Worm (Caenorhabditis elegans) whole organism, young adult: Measurements from ENCODE around the gene F42A9.9.

Experiments used
- B0035.1 ChIP-seq: sonication (generic microtip); optimal IDR thresholded peaks from 2 replicates; lab custom pipeline; 2016; ENCODE audit warnings: missing genetic modification characterization, mild to moderate bottlenecking, missing compliant biosample characterization, missing genotype, missing genetic modification reagents
- B0336.3 ChIP-seq: fragments of 200-800 bp; sonication (Bioruptor generic); IDR thresholded peaks from 2 replicates; pipeline ENCODE4 v1.3.6; 2022; ENCODE audit warnings: missing genetic modification characterization, missing compliant biosample characterization
- F39B2.1 ChIP-seq: fragments of 200-800 bp; sonication (Bioruptor generic); IDR thresholded peaks from 2 replicates; pipeline ENCODE4 v1.3.6; 2022; ENCODE audit warnings: missing genetic modification reagents, missing genetic modification characterization, missing compliant biosample characterization
- F49E8.2 ChIP-seq: sonication (generic microtip); optimal IDR thresholded peaks from 3 replicates; lab custom pipeline; 2017; ENCODE audit warnings: missing genetic modification characterization, mild to moderate bottlenecking, missing compliant biosample characterization, antibody characterized with exemption, moderate library complexity; ENCODE audit not compliant: insufficient read depth
- F52B5.7 ChIP-seq: sonication (generic microtip); optimal IDR thresholded peaks from 2 replicates; lab custom pipeline; 2016; ENCODE audit warnings: mild to moderate bottlenecking, missing genetic modification characterization, missing compliant biosample characterization
- F55B11.4 ChIP-seq: sonication (generic microtip); optimal IDR thresholded peaks from 2 replicates; lab custom pipeline; 2016; ENCODE audit warnings: missing compliant biosample characterization, missing genetic modification characterization, borderline replicate concordance; ENCODE audit not compliant: insufficient read depth
- F57A8.1 ChIP-seq: fragments of 200-800 bp; sonication (Bioruptor generic); optimal IDR thresholded peaks from 2 replicates; lab custom pipeline; 2018; ENCODE audit warnings: mild to moderate bottlenecking, missing genetic modification characterization, moderate library complexity, missing compliant biosample characterization
- F57C9.4 ChIP-seq: sonication (generic microtip); optimal IDR thresholded peaks from 2 replicates; lab custom pipeline; 2017; ENCODE audit warnings: mild to moderate bottlenecking, missing genetic modification characterization, missing compliant biosample characterization
- K11D2.4 ChIP-seq: fragments of 200-800 bp; sonication (Bioruptor generic); IDR thresholded peaks from 2 replicates; pipeline ENCODE4 v1.3.6; 2022; ENCODE audit warnings: missing genetic modification reagents, missing genetic modification characterization, missing compliant biosample characterization
- Y56A3A.18 ChIP-seq: fragments of 200-800 bp; sonication (Bioruptor generic); IDR thresholded peaks from 2 replicates; pipeline ENCODE4 v1.3.6; 2022; ENCODE audit warnings: missing genetic modification reagents, missing genetic modification characterization, missing compliant biosample characterization
- Y79H2A.3 ChIP-seq: fragments of 200-800 bp; sonication (Bioruptor generic); conservative IDR thresholded peaks from 2 replicates; pipeline ENCODE4 v1.3.6; 2022; ENCODE audit warnings: missing genetic modification reagents, missing genetic modification characterization, missing compliant biosample characterization
- ZK185.1 ChIP-seq: sonication (generic microtip); optimal IDR thresholded peaks from 2 replicates; lab custom pipeline; 2016; ENCODE audit warnings: mild to moderate bottlenecking, missing genetic modification characterization, missing compliant biosample characterization; ENCODE audit not compliant: poor library complexity, severe bottlenecking
- aptf-2 ChIP-seq: fragments of 200-800 bp; sonication (Bioruptor generic); conservative IDR thresholded peaks from 2 replicates; pipeline ENCODE4 v1.3.6; 2022; ENCODE audit warnings: missing genetic modification reagents, missing genetic modification characterization, missing compliant biosample characterization
- atf-7 ChIP-seq: sonication (generic microtip); optimal IDR thresholded peaks from 2 replicates; lab custom pipeline; 2017; ENCODE audit warnings: mild to moderate bottlenecking, missing genetic modification characterization, missing compliant biosample characterization
- attf-3 ChIP-seq: fragments of 200-800 bp; sonication (Bioruptor generic); conservative IDR thresholded peaks from 2 replicates; pipeline ENCODE4 v1.3.6; 2022; ENCODE audit warnings: missing genetic modification reagents, missing genetic modification characterization, missing compliant biosample characterization
- attf-5 ChIP-seq: fragments of 200-800 bp; sonication (Bioruptor generic); optimal IDR thresholded peaks from 2 replicates; lab custom pipeline; 2018; ENCODE audit warnings: mild to moderate bottlenecking, missing genetic modification characterization, missing compliant biosample characterization
- cebp-1 ChIP-seq, 2 experiments: fragments of 200-800 bp in 1 of 2; sonication (Bioruptor generic) in 1 of 2; sonication (generic microtip) in 1 of 2; IDR thresholded peaks in 1 of 2; optimal IDR thresholded peaks in 1 of 2; 2 replicates each; pipeline versions ENCODE4 v1.3.6 to Lab custom; 2017 to 2022; ENCODE audit warnings: missing compliant biosample characterization in 2 of 2, missing genetic modification characterization in 2 of 2, mild to moderate bottlenecking in 1 of 2, missing genetic modification reagents in 1 of 2, moderate library complexity in 1 of 2
- ceh-100 ChIP-seq: fragments of 200-800 bp; sonication (Bioruptor generic); IDR thresholded peaks from 2 replicates; pipeline ENCODE4 v1.3.6; 2022; ENCODE audit warnings: missing genetic modification reagents, missing genetic modification characterization, missing compliant biosample characterization
- ceh-27 ChIP-seq: fragments of 200-800 bp; sonication (Bioruptor generic); optimal IDR thresholded peaks from 2 replicates; lab custom pipeline; 2018; ENCODE audit warnings: mild to moderate bottlenecking, missing genetic modification characterization, moderate library complexity, missing compliant biosample characterization
- die-1 ChIP-seq: sonication (generic microtip); optimal IDR thresholded peaks from 2 replicates; lab custom pipeline; 2016; ENCODE audit warnings: missing genotype, mild to moderate bottlenecking, missing genetic modification characterization, missing compliant biosample characterization
- dpl-1 ChIP-seq: fragments of 150-350 bp; optimal IDR thresholded peaks from 2 replicates; lab custom pipeline; 2014; ENCODE audit warnings: missing biosample characterization, missing genetic modification reagents, missing genetic modification characterization
- egrh-3 ChIP-seq: fragments of 200-800 bp; sonication (Bioruptor generic); IDR thresholded peaks from 2 replicates; pipeline ENCODE4 v1.3.6; 2022; ENCODE audit warnings: missing genetic modification reagents, missing genetic modification characterization, missing compliant biosample characterization
- ekl-4 ChIP-seq: fragments of 200-800 bp; sonication (Bioruptor generic); IDR thresholded peaks from 2 replicates; pipeline ENCODE4 v1.3.6; 2022; ENCODE audit warnings: missing genetic modification reagents, missing genetic modification characterization, missing compliant biosample characterization
- him-1 ChIP-seq: sonication (generic microtip); optimal IDR thresholded peaks from 2 replicates; lab custom pipeline; 2016; ENCODE audit warnings: missing genotype, missing genetic modification reagents, missing genetic modification characterization, missing compliant biosample characterization
- hsf-1 ChIP-seq: fragments of 200-800 bp; sonication (Bioruptor generic); IDR thresholded peaks from 2 replicates; pipeline ENCODE4 v1.3.6; 2022; ENCODE audit warnings: missing genetic modification reagents, missing genetic modification characterization, missing compliant biosample characterization
- let-526 ChIP-seq: fragments of 200-800 bp; sonication (Bioruptor generic); IDR thresholded peaks from 2 replicates; pipeline ENCODE4 v1.3.6; 2022; ENCODE audit warnings: missing genetic modification reagents, missing genetic modification characterization, missing compliant biosample characterization
- let-607 ChIP-seq, 2 experiments: fragments of 200-800 bp in 1 of 2; sonication (Bioruptor generic) in 1 of 2; sonication (generic microtip) in 1 of 2; optimal IDR thresholded peaks; 2 replicates each; lab custom pipeline; 2016 to 2018; ENCODE audit warnings: mild to moderate bottlenecking in 2 of 2, missing compliant biosample characterization in 2 of 2, missing genetic modification characterization in 2 of 2, moderate library complexity in 2 of 2, missing genotype in 1 of 2
- lin-35 ChIP-seq, 3 experiments: fragments of 150-350 bp in 2 of 3; sonication (generic microtip) in 1 of 3; optimal IDR thresholded peaks; 2 replicates each; lab custom pipeline; 2014 to 2018; ENCODE audit warnings: missing biosample characterization in 3 of 3, missing genetic modification characterization in 3 of 3, missing genetic modification reagents in 3 of 3
- lin-54 ChIP-seq: fragments of 200-800 bp; sonication (Bioruptor generic); optimal IDR thresholded peaks from 2 replicates; lab custom pipeline; 2018; ENCODE audit warnings: mild to moderate bottlenecking, missing genetic modification characterization, missing compliant biosample characterization
- lsy-27 ChIP-seq: sonication (generic microtip); optimal IDR thresholded peaks from 2 replicates; lab custom pipeline; 2017; ENCODE audit warnings: missing genetic modification characterization, mild to moderate bottlenecking, missing compliant biosample characterization, antibody characterized with exemption, missing genotype, borderline replicate concordance; ENCODE audit not compliant: insufficient read depth
- madf-8 ChIP-seq: fragments of 200-800 bp; sonication (Bioruptor generic); conservative IDR thresholded peaks from 2 replicates; pipeline ENCODE4 v1.3.6; 2022; ENCODE audit warnings: missing genetic modification reagents, missing genetic modification characterization, missing compliant biosample characterization
- mel-28 ChIP-seq: sonication (generic microtip); optimal IDR thresholded peaks from 2 replicates; lab custom pipeline; 2016; ENCODE audit warnings: borderline replicate concordance, mild to moderate bottlenecking, missing genetic modification characterization, missing compliant biosample characterization
- nhr-80 ChIP-seq: sonication (generic microtip); optimal IDR thresholded peaks from 2 replicates; lab custom pipeline; 2016; ENCODE audit warnings: missing genetic modification characterization, missing compliant biosample characterization
- repo-1 ChIP-seq: sonication (generic microtip); optimal IDR thresholded peaks from 2 replicates; lab custom pipeline; 2017; ENCODE audit warnings: mild to moderate bottlenecking, missing genetic modification characterization, missing compliant biosample characterization
- sea-2 ChIP-seq: fragments of 200-800 bp; sonication (Bioruptor generic); IDR thresholded peaks from 2 replicates; pipeline ENCODE4 v1.3.6; 2022; ENCODE audit warnings: missing genetic modification characterization, missing compliant biosample characterization
- snpc-3.4 ChIP-seq: sonication (generic microtip); optimal IDR thresholded peaks from 2 replicates; lab custom pipeline; 2017; ENCODE audit warnings: missing genetic modification characterization, mild to moderate bottlenecking, missing compliant biosample characterization, antibody characterized with exemption, moderate library complexity, missing genotype, missing genetic modification reagents
- snpc-4 ChIP-seq, 5 experiments: fragments of 150-350 bp in 1 of 5; sonication (generic microtip) in 4 of 5; optimal IDR thresholded peaks; 2 replicates each; lab custom pipeline; 2014 to 2018; ENCODE audit warnings: missing genetic modification characterization in 5 of 5, missing biosample characterization in 3 of 5, antibody characterized with exemption in 2 of 5, mild to moderate bottlenecking in 2 of 5, missing compliant biosample characterization in 2 of 5, missing genotype in 2 of 5, moderate library complexity in 2 of 5, missing genetic modification reagents in 1 of 5
- sptf-2 ChIP-seq: fragments of 200-800 bp; sonication (Bioruptor generic); optimal IDR thresholded peaks from 2 replicates; lab custom pipeline; 2018; ENCODE audit warnings: mild to moderate bottlenecking, missing genetic modification characterization, missing compliant biosample characterization
- tbp1 ChIP-seq: fragments of 200-800 bp; sonication (Bioruptor generic); optimal IDR thresholded peaks from 2 replicates; lab custom pipeline; 2018; ENCODE audit warnings: mild to moderate bottlenecking, missing genetic modification characterization, missing compliant biosample characterization
- tbx-9 ChIP-seq: sonication (generic microtip); optimal IDR thresholded peaks from 2 replicates; lab custom pipeline; 2016; ENCODE audit warnings: borderline replicate concordance, missing genetic modification characterization, inconsistent platforms, missing compliant biosample characterization
- tlf-1 ChIP-seq: fragments of 200-800 bp; sonication (Bioruptor generic); optimal IDR thresholded peaks from 2 replicates; lab custom pipeline; 2018; ENCODE audit warnings: mild to moderate bottlenecking, missing genetic modification characterization, missing compliant biosample characterization
- unc-130 ChIP-seq: sonication (generic microtip); optimal IDR thresholded peaks from 2 replicates; lab custom pipeline; 2016; ENCODE audit warnings: missing genetic modification reagents, missing genetic modification characterization, missing compliant biosample characterization
- unc-62 ChIP-seq: fragments of 150-350 bp; optimal IDR thresholded peaks from 2 replicates; lab custom pipeline; 2014; ENCODE audit warnings: missing biosample characterization, missing genetic modification reagents, missing genetic modification characterization
- ztf-22 ChIP-seq: fragments of 200-800 bp; sonication (Bioruptor generic); optimal IDR thresholded peaks from 2 replicates; lab custom pipeline; 2018; ENCODE audit warnings: mild to moderate bottlenecking, missing genetic modification characterization, moderate library complexity, missing compliant biosample characterization
- ztf-28 ChIP-seq: fragments of 200-800 bp; sonication (Bioruptor generic); IDR thresholded peaks from 2 replicates; pipeline ENCODE4 v1.3.6; 2022; ENCODE audit warnings: missing genetic modification reagents, missing genetic modification characterization, missing compliant biosample characterization

F42A9.9 gene

DNA sequence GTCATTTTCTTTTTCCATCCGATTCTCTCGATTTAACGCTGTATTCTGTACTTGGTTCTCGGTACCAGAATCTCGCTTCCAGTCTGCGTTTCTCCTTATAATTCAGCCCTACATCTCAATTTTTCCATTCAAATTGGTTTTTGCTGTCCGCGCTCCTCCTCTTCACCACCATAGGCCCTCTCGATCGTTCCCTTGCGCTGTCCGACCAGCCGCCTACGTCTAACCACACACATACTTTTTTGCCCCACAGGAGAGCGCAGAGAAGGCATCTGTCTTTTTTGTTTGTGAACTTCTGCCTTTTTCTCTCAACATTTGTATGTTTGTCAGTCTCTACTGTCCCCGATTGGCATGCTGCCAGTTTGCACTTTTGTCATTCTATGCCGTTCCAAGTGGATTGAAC is 11.3 kb downstream of the F42A9.9 start, which contains the start of gene F42A9.11 (continued):
- TF ChIP-seq aptf-2 (GFP tag; lab: Robert Waterston, UW) (no peak), nhr-80 (tag; lab: Kevin White, UChicago) (peak; percentile 30), B0336.3 (GFP tag; lab: Robert Waterston, UW) (0 out of 2 replicates have a peak, but pooled peaks have one; percentile 28), Y56A3A.18 (GFP tag; lab: Robert Waterston, UW) (no peak), lin-35 (GFP tag; optimal IDR thresholded peaks at IDR 0.05; lab: Kevin White, UChicago) (no peak), F39B2.1 (GFP tag; lab: Robert Waterston, UW) (no peak), atf-7 (tag; lab: Kevin White, UChicago) (no peak), tbp1 (GFP tag; lab: Kevin White, UChicago) (no peak), ztf-28 (GFP tag; lab: Robert Waterston, UW) (no peak), F55B11.4 (tag; lab: Kevin White, UChicago) (no peak), F57C9.4 (tag; lab: Kevin White, UChicago) (no peak), madf-8 (no peak), lin-54 (GFP tag; lab: Kevin White, UChicago) (no peak), him-1 (tag; lab: Kevin White, UChicago) (no peak), ceh-27 (GFP tag; lab: Kevin White, UChicago) (no peak), F49E8.2 (tag; lab: Kevin White, UChicago) (no peak), sea-2 (GFP tag; lab: Robert Waterston, UW) (no peak), ekl-4 (GFP tag; lab: Robert Waterston, UW) (peak; percentile 35; the same call in 1 of the 2 replicates), attf-5 (GFP tag; lab: Kevin White, UChicago) (peak; percentile 47), attf-3 (GFP tag; lab: Robert Waterston, UW) (no peak), snpc-4 (GFP tag; optimal IDR thresholded peaks at IDR 0.05; lab: Kevin White, UChicago) (no peak), snpc-4 (tag; optimal IDR thresholded peaks at IDR 0.05; lab: Kevin White, UChicago) (peak in 3 of 4 experiments; percentile 9 to 29 (median 11)), repo-1 (tag; lab: Kevin White, UChicago) (no peak), ztf-22 (no peak), K11D2.4 (GFP tag; lab: Robert Waterston, UW) (peak; percentile 31; the same call in 1 of the 2 replicates), ZK185.1 (no peak), F52B5.7 (tag; lab: Kevin White, UChicago) (no peak), sptf-2 (GFP tag; lab: Kevin White, UChicago) (no peak), lsy-27 (no peak), F57A8.1 (no peak)

DNA sequence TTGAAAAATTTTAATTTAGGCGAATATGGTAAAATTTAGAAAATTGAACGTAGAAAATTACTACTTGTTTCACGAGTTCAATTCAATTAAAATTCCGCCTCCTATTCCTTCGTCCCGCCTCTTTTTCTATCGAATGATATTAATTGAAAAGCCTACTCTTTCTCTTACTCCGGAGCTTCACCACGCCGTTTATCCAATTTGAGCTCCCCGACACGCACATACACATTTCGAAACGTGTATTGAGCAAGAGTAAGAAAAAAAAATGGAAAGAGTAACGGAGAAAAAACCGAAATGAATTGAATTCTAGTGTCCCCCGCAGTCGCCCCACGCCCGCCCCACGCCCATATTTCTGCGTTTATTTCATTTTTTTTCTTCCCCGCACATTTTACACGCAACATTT is 12.4 kb downstream of the F42A9.9 start:
- no peak for TF ChIP-seq B0035.1 (tag; lab: Kevin White, UChicago)
- TF ChIP-seq madf-8: no peak
- TF ChIP-seq tbx-9 (tag; lab: Kevin White, UChicago): no peak
- TF ChIP-seq ztf-22: no peak
- no peak for TF ChIP-seq tlf-1 (GFP tag; lab: Kevin White, UChicago)
- TF ChIP-seq die-1: no peak
- no peak for TF ChIP-seq ceh-100 (GFP tag; lab: Robert Waterston, UW)
- 0 out of 2 replicates have a peak, but pooled peaks have one; percentile 25 for TF ChIP-seq ekl-4 (GFP tag; lab: Robert Waterston, UW)
- no peak for TF ChIP-seq let-607 (tag; optimal IDR thresholded peaks at IDR 0.05; lab: Kevin White, UChicago)
- no peak for TF ChIP-seq Y79H2A.3 (GFP tag; lab: Robert Waterston, UW)
- TF ChIP-seq tbp1 (GFP tag; lab: Kevin White, UChicago): no peak
- no peak for TF ChIP-seq unc-130 (GFP tag; lab: Kevin White, UChicago)
- TF ChIP-seq snpc-3.4 (tag; lab: Kevin White, UChicago): no peak
- no peak for TF ChIP-seq attf-5 (GFP tag; lab: Kevin White, UChicago)
- no peak for TF ChIP-seq unc-62 (GFP tag; lab: Kevin White, UChicago)
- TF ChIP-seq nhr-80 (tag; lab: Kevin White, UChicago): no peak
- TF ChIP-seq mel-28: no peak
- no peak for TF ChIP-seq egrh-3
- TF ChIP-seq dpl-1: no peak
- no peak for TF ChIP-seq F39B2.1 (GFP tag; lab: Robert Waterston, UW)
- TF ChIP-seq cebp-1 (GFP tag; IDR thresholded peaks at IDR 0.05; lab: Robert Waterston, UW): no peak
- TF ChIP-seq cebp-1 (tag; optimal IDR thresholded peaks at IDR 0.05; lab: Kevin White, UChicago): peak; percentile 18
- TF ChIP-seq let-526 (GFP tag; lab: Robert Waterston, UW): 0 out of 2 replicates have a peak, but pooled peaks have one; percentile 7
- no peak for TF ChIP-seq hsf-1 (GFP tag; lab: Robert Waterston, UW)
